Fruit fly (Drosophila melanogaster) whole organism: Measurements from ENCODE around the gene dsb.
A peak's percentile ranks its signal among the peaks of the same experiment; 100 is the strongest.

Source experiments
- CG8478 ChIP-seq: fragments of >200 bp; optimal IDR thresholded peaks from 2 replicates; lab custom pipeline; 2018; ENCODE audit warnings: inconsistent platforms
- Dll ChIP-seq: fragments of >200 bp; optimal IDR thresholded peaks from 2 replicates; lab custom pipeline; 2017

DNA sequence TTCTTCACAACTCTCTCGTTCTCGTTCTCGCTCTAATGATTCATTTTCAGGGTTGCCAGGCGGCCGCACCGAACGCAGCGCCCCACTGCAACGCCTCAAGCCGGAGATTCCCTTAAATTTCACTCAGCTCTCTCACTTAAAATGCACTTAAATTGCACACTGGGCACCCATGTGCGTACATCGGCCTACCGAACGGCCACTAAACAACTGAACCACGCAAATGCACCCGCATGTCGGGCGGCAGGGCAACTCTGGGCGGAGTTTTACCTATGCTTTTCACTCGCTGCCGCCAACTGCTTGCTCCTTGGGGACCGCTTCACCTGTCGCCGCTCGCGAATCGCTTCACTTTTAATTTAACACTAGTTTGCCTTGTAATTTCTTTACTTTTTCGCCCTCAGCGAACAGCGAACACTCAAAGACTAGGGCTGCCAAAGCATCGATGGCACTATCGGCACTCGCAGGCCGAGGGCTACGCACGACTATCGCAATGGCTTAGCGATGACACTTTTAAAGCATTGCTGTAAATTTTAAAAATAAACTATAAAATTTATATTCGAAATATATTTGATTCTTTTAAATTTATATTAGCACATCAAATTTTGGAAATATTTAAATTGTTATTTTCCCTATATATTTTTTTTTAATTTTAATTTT, 48.1 kb downstream of the dsb start, which contains the start of gene Rap1:
- peak; percentile 20 for TF ChIP-seq Dll (lab: Kevin White, UChicago)
- no peak for TF ChIP-seq CG8478 (lab: Kevin White, UChicago)
